Fruit fly (Drosophila melanogaster) whole organism, embryonic: Measurements from ENCODE around the gene Nagk.

ENCODE experiments used
- Ada2b ChIP-seq: fragments of 200-800 bp; sonication (Bioruptor generic); IDR thresholded peaks from 2 replicates; pipeline ENCODE4 v1.3.6; 2022; ENCODE audit warnings: missing biosample characterization, missing genetic modification characterization
- Blimp-1 ChIP-seq: fragments of 200-800 bp; sonication (Bioruptor generic); optimal IDR thresholded peaks from 3 replicates; lab custom pipeline; 2018; ENCODE audit warnings: missing biosample characterization, missing genetic modification characterization, mild to moderate bottlenecking, moderate library complexity, missing genetic modification reagents
- CG10274 ChIP-seq: fragments of 200-800 bp; sonication (Bioruptor generic); optimal IDR thresholded peaks from 3 replicates; lab custom pipeline; 2017; ENCODE audit warnings: missing biosample characterization, mild to moderate bottlenecking, missing genetic modification characterization
- CG10543 ChIP-seq: fragments of 200-800 bp; sonication (Bioruptor generic); optimal IDR thresholded peaks from 3 replicates; lab custom pipeline; 2017; ENCODE audit warnings: missing biosample characterization, mild to moderate bottlenecking, missing genetic modification characterization, moderate library complexity
- CG10959 ChIP-seq: fragments of 200-800 bp; sonication (Bioruptor generic); IDR thresholded peaks from 2 replicates; pipeline ENCODE4 v1.3.6; 2022; ENCODE audit warnings: missing biosample characterization, missing genetic modification characterization
- CG15601 ChIP-seq: fragments of 200-800 bp; sonication (Bioruptor generic); optimal IDR thresholded peaks from 3 replicates; lab custom pipeline; 2019; ENCODE audit warnings: missing biosample characterization, mild to moderate bottlenecking, missing genetic modification characterization, moderate library complexity
- CG32532 ChIP-seq: fragments of 200-800 bp; sonication (Bioruptor generic); IDR thresholded peaks from 2 replicates; pipeline ENCODE4 v1.3.6; 2022; ENCODE audit warnings: missing biosample characterization, missing genetic modification characterization
- CG32772 ChIP-seq: fragments of 200-800 bp; sonication (Bioruptor generic); IDR thresholded peaks from 2 replicates; pipeline ENCODE4 v1.3.6; 2022; ENCODE audit warnings: missing biosample characterization, missing genetic modification characterization
- CG34422 ChIP-seq: fragments of 200-800 bp; sonication (Bioruptor generic); IDR thresholded peaks from 3 replicates; pipeline ENCODE4 v1.3.6; 2022; ENCODE audit warnings: missing biosample characterization, missing genetic modification characterization
- CG4360 ChIP-seq: fragments of 200-800 bp; sonication (Bioruptor generic); IDR thresholded peaks from 2 replicates; pipeline ENCODE4 v1.3.6; 2022; ENCODE audit warnings: missing biosample characterization, missing genetic modification characterization
- CG4730 ChIP-seq: fragments of 200-800 bp; sonication (Bioruptor generic); IDR thresholded peaks from 2 replicates; pipeline ENCODE4 v1.3.6; 2022; ENCODE audit warnings: missing biosample characterization, missing genetic modification characterization
- CG4820 ChIP-seq: fragments of 200-800 bp; sonication (Bioruptor generic); optimal IDR thresholded peaks from 3 replicates; lab custom pipeline; 2016; ENCODE audit warnings: missing biosample characterization, missing genetic modification characterization
- CG8359 ChIP-seq: fragments of 200-800 bp; sonication (Bioruptor generic); optimal IDR thresholded peaks from 2 replicates; lab custom pipeline; 2017; ENCODE audit warnings: missing biosample characterization, mild to moderate bottlenecking, missing genetic modification characterization, borderline replicate concordance
- CG8924 ChIP-seq: fragments of 200-800 bp; optimal IDR thresholded peaks from 3 replicates; lab custom pipeline; 2019; ENCODE audit warnings: missing biosample characterization, mild to moderate bottlenecking, missing genetic modification characterization, moderate library complexity
- Doc3 ChIP-seq: fragments of 200-800 bp; sonication (Bioruptor generic); IDR thresholded peaks from 3 replicates; pipeline ENCODE4 v1.3.6; 2022; ENCODE audit warnings: missing biosample characterization, missing genetic modification characterization; ENCODE audit not compliant: partially characterized antibody
- Drgx ChIP-seq: fragments of 200-800 bp; sonication (Bioruptor generic); IDR thresholded peaks from 2 replicates; pipeline ENCODE4 v1.3.6; 2022; ENCODE audit warnings: missing biosample characterization, missing genetic modification characterization
- ERR ChIP-seq: fragments of 200-800 bp; sonication (Bioruptor generic); optimal IDR thresholded peaks from 2 replicates; lab custom pipeline; 2016; ENCODE audit warnings: missing biosample characterization, missing genetic modification characterization
- Elba2 ChIP-seq: fragments of 200-800 bp; sonication (Bioruptor generic); optimal IDR thresholded peaks from 3 replicates; lab custom pipeline; 2016; ENCODE audit warnings: missing biosample characterization, missing genetic modification characterization
- HLH3B ChIP-seq: fragments of 200-800 bp; sonication (Bioruptor generic); IDR thresholded peaks from 2 replicates; pipeline ENCODE4 v1.3.6; 2022; ENCODE audit warnings: missing biosample characterization, missing genetic modification characterization
- HLH4C ChIP-seq: fragments of 200-800 bp; sonication (Bioruptor generic); IDR thresholded peaks from 3 replicates; pipeline ENCODE4 v1.3.6; 2022; ENCODE audit warnings: missing biosample characterization, missing genetic modification characterization; ENCODE audit not compliant: partially characterized antibody
- MBD-R2 ChIP-seq: fragments of 200-800 bp; sonication (Bioruptor generic); IDR thresholded peaks from 2 replicates; pipeline ENCODE4 v1.3.6; 2022; ENCODE audit warnings: missing biosample characterization, missing genetic modification characterization
- Med ChIP-seq: fragments of 200-800 bp; sonication (Bioruptor generic); peaks from one replicate; lab custom pipeline; 2016; ENCODE audit warnings: missing biosample characterization, missing genetic modification characterization, mild to moderate bottlenecking, inconsistent platforms, moderate library complexity
- Mes4 ChIP-seq: fragments of 200-800 bp; sonication (Bioruptor generic); optimal IDR thresholded peaks from 2 replicates; lab custom pipeline; 2016; ENCODE audit warnings: missing biosample characterization, missing genetic modification characterization
- NFAT ChIP-seq: fragments of 200-800 bp; sonication (Bioruptor generic); IDR thresholded peaks from 2 replicates; pipeline ENCODE4 v1.3.6; 2022; ENCODE audit warnings: missing biosample characterization, missing genetic modification characterization
- Nf-YA ChIP-seq: fragments of 200-800 bp; sonication (Bioruptor generic); IDR thresholded peaks from 2 replicates; pipeline ENCODE4 v1.3.6; 2022; ENCODE audit warnings: missing biosample characterization, missing genetic modification characterization
- Oaz ChIP-seq: fragments of 200-800 bp; sonication (Bioruptor generic); IDR thresholded peaks from 2 replicates; pipeline ENCODE4 v1.3.6; 2022; ENCODE audit warnings: missing biosample characterization, missing genetic modification characterization
- PHDP ChIP-seq: fragments of 200-800 bp; sonication (Bioruptor generic); optimal IDR thresholded peaks from 3 replicates; lab custom pipeline; 2018; ENCODE audit warnings: missing biosample characterization, mild to moderate bottlenecking, missing genetic modification characterization, moderate library complexity
- Pdp1 ChIP-seq, 2 experiments: fragments of 200-800 bp; sonication (Bioruptor generic); optimal IDR thresholded peaks; 3 replicates each; lab custom pipeline; 2016; ENCODE audit warnings: missing biosample characterization in 2 of 2, missing genetic modification characterization in 2 of 2, mild to moderate bottlenecking in 1 of 2, moderate library complexity in 1 of 2
- al ChIP-seq: fragments of 200-800 bp; sonication (Bioruptor generic); IDR thresholded peaks from 2 replicates; pipeline ENCODE4 v1.3.6; 2022; ENCODE audit warnings: missing biosample characterization, missing genetic modification characterization
- ase ChIP-seq: fragments of 200-800 bp; sonication (Bioruptor generic); IDR thresholded peaks from 3 replicates; pipeline ENCODE4 v1.3.6; 2022; ENCODE audit warnings: missing biosample characterization, missing genetic modification characterization
- btn ChIP-seq: fragments of 200-800 bp; sonication (Bioruptor generic); optimal IDR thresholded peaks from 2 replicates; lab custom pipeline; 2016; ENCODE audit warnings: missing biosample characterization, missing genetic modification characterization
- chinmo ChIP-seq: fragments of 200-800 bp; sonication (Bioruptor generic); IDR thresholded peaks from 4 replicates; pipeline ENCODE4 v1.3.6; 2022; ENCODE audit warnings: missing biosample characterization, missing genetic modification characterization; ENCODE audit not compliant: partially characterized antibody
- ci ChIP-seq: fragments of 200-800 bp; sonication (Bioruptor generic); IDR thresholded peaks from 3 replicates; pipeline ENCODE4 v1.3.6; 2022; ENCODE audit warnings: missing biosample characterization, missing genetic modification characterization
- crol ChIP-seq: fragments of 200-800 bp; sonication (Bioruptor generic); IDR thresholded peaks from 2 replicates; pipeline ENCODE4 v1.3.6; 2022; ENCODE audit warnings: missing biosample characterization, missing genetic modification characterization
- dpn ChIP-seq, 2 experiments: fragments of 200-800 bp; sonication (Bioruptor generic); optimal IDR thresholded peaks; 3 replicates each; lab custom pipeline; 2016; ENCODE audit warnings: missing biosample characterization in 2 of 2, missing genetic modification characterization in 2 of 2
- dysf ChIP-seq: fragments of 200-800 bp; sonication (Bioruptor generic); IDR thresholded peaks from 3 replicates; pipeline ENCODE4 v1.3.6; 2022; ENCODE audit warnings: missing biosample characterization, missing genetic modification characterization
- eyg ChIP-seq: fragments of 200-800 bp; sonication (Bioruptor generic); optimal IDR thresholded peaks from 3 replicates; lab custom pipeline; 2016; ENCODE audit warnings: missing biosample characterization, missing genetic modification characterization
- fd102C ChIP-seq: fragments of 200-800 bp; sonication (Bioruptor generic); optimal IDR thresholded peaks from 2 replicates; lab custom pipeline; 2018; ENCODE audit warnings: missing biosample characterization, mild to moderate bottlenecking, missing genetic modification characterization, moderate library complexity
- hbn ChIP-seq: fragments of 200-800 bp; sonication (Bioruptor generic); IDR thresholded peaks from 2 replicates; pipeline ENCODE4 v1.3.6; 2022; ENCODE audit warnings: missing biosample characterization, missing genetic modification characterization; ENCODE audit not compliant: partially characterized antibody
- mam ChIP-seq: fragments of 200-800 bp; sonication (Bioruptor generic); optimal IDR thresholded peaks from 3 replicates; lab custom pipeline; 2016; ENCODE audit warnings: missing biosample characterization, missing genetic modification characterization
- onecut ChIP-seq: fragments of 200-800 bp; sonication (Bioruptor generic); IDR thresholded peaks from 2 replicates; pipeline ENCODE4 v1.3.6; 2022; ENCODE audit warnings: missing biosample characterization, missing genetic modification characterization
- pho ChIP-seq: fragments of 200-800 bp; sonication (Bioruptor generic); optimal IDR thresholded peaks from 2 replicates; lab custom pipeline; 2016; ENCODE audit warnings: missing biosample characterization, missing genetic modification characterization
- pros ChIP-seq: fragments of 200-800 bp; sonication (Bioruptor generic); optimal IDR thresholded peaks from 3 replicates; lab custom pipeline; 2019; ENCODE audit warnings: missing biosample characterization, mild to moderate bottlenecking, missing genetic modification characterization, moderate library complexity
- psq ChIP-seq: fragments of 200-800 bp; sonication (Bioruptor generic); optimal IDR thresholded peaks from 2 replicates; lab custom pipeline; 2017; ENCODE audit warnings: missing biosample characterization, missing genetic modification characterization
- sc ChIP-seq, 3 experiments: fragments of >200 bp in 2 of 3; fragments of 200-800 bp in 1 of 3; sonication (Bioruptor generic) in 1 of 3; optimal IDR thresholded peaks; 2 replicates in 2 of 3; 3 replicates in 1 of 3; lab custom pipeline; 2017; ENCODE audit warnings: mild to moderate bottlenecking in 1 of 3, missing biosample characterization in 1 of 3, missing genetic modification characterization in 1 of 3, missing genetic modification reagents in 1 of 3
- scrt ChIP-seq: fragments of 200-800 bp; sonication (Bioruptor generic); optimal IDR thresholded peaks from 2 replicates; lab custom pipeline; 2018; ENCODE audit warnings: missing biosample characterization, mild to moderate bottlenecking, missing genetic modification characterization, moderate library complexity
- stc ChIP-seq: fragments of 200-800 bp; sonication (Bioruptor generic); IDR thresholded peaks from 2 replicates; pipeline ENCODE4 v1.3.6; 2022; ENCODE audit warnings: missing biosample characterization, missing genetic modification characterization
- vvl ChIP-seq: fragments of 200-800 bp; sonication (Bioruptor generic); IDR thresholded peaks from 2 replicates; pipeline ENCODE4 v1.3.6; 2022; ENCODE audit warnings: missing biosample characterization, missing genetic modification characterization

Nagk gene

dm6 chr3R:15319912-15320746 lies 22.9 kb downstream of the Nagk start, which contains the start of the genes CG6276 and CG44040 (continued):
- no peak for TF ChIP-seq chinmo
- no peak for TF ChIP-seq scrt
- TF ChIP-seq Med (GFP tag; lab: Kevin White, UChicago): peak; percentile 94
- no peak for TF ChIP-seq Oaz (GFP tag; lab: Robert Waterston, UW)
- TF ChIP-seq hbn: no peak
- TF ChIP-seq ase: peak; percentile 10; the same call in 1 of the 3 replicates
- no peak for TF ChIP-seq fd102C (GFP tag; lab: Kevin White, UChicago)
- TF ChIP-seq Pdp1 (GFP tag; optimal IDR thresholded peaks at IDR 0.05; lab: Kevin White, UChicago): peak; percentile 34 to 48
- peak; percentile 45; the same call in 1 of the 3 replicates for TF ChIP-seq dysf (GFP tag; lab: Robert Waterston, UW)
- no peak for TF ChIP-seq CG4730
- TF ChIP-seq mam (GFP tag; lab: Kevin White, UChicago): peak; percentile 26
- no peak for TF ChIP-seq ERR (GFP tag; lab: Kevin White, UChicago)
- no peak for TF ChIP-seq sc (optimal IDR thresholded peaks at IDR 0.05; lab: Kevin White, UChicago)
- no peak for TF ChIP-seq sc (GFP tag; optimal IDR thresholded peaks at IDR 0.05; lab: Kevin White, UChicago)
- TF ChIP-seq CG8924 (tag; lab: Kevin White, UChicago): peak; percentile 41
- no peak for TF ChIP-seq pros
- TF ChIP-seq eyg (GFP tag; lab: Kevin White, UChicago): no peak
- peak; percentile 9; the same call in 1 of the 2 replicates for TF ChIP-seq al (GFP tag; lab: Robert Waterston, UW)
- no peak for TF ChIP-seq Mes4
- no peak for TF ChIP-seq Doc3 (GFP tag; lab: Robert Waterston, UW)
- TF ChIP-seq CG32772 (GFP tag; lab: Robert Waterston, UW): peak; percentile 24; the same call in 1 of the 2 replicates
- no peak for TF ChIP-seq psq (GFP tag; lab: Kevin White, UChicago)
- no peak for TF ChIP-seq btn (GFP tag; lab: Kevin White, UChicago)
- peak; percentile 69 for TF ChIP-seq pho (GFP tag; lab: Kevin White, UChicago)
- peak; percentile 43 to 44 for TF ChIP-seq dpn (GFP tag; optimal IDR thresholded peaks at IDR 0.05; lab: Kevin White, UChicago)
- TF ChIP-seq onecut: no peak
- TF ChIP-seq CG10274 (GFP tag; lab: Kevin White, UChicago): peak; percentile 47
- peak; percentile 99 for TF ChIP-seq CG4820 (GFP tag; lab: Kevin White, UChicago)
- TF ChIP-seq Ada2b (GFP tag; lab: Robert Waterston, UW): no peak

dm6 chr3R:15316326-15316725 lies 26.7 kb downstream of the Nagk start, which contains the start of gene CG14866:
TSS of gene CG14866 (plus strand) at chr3R:15316471.
- TF ChIP-seq Pdp1 (GFP tag; optimal IDR thresholded peaks at IDR 0.05; lab: Kevin White, UChicago) (peak in 1 of 2 experiments; percentile 15), crol (GFP tag; lab: Robert Waterston, UW) (peak; percentile 41; the same call in 1 of the 2 replicates), Blimp-1 (GFP tag; lab: Kevin White, UChicago) (peak; percentile 85), NFAT (GFP tag; lab: Robert Waterston, UW) (no peak), Drgx (GFP tag; lab: Robert Waterston, UW) (0 out of 2 replicates have a peak, but pooled peaks have one; percentile 2), CG10543 (GFP tag; lab: Kevin White, UChicago) (peak; percentile 14), PHDP (tag; lab: Kevin White, UChicago) (no peak), CG32532 (GFP tag; lab: Robert Waterston, UW) (0 out of 2 replicates have a peak, but pooled peaks have one; percentile 12), CG8359 (GFP tag; lab: Kevin White, UChicago) (peak; percentile 95), HLH3B (GFP tag; lab: Robert Waterston, UW) (peak; percentile 8; the same call in 1 of the 2 replicates), Elba2 (GFP tag; lab: Kevin White, UChicago) (no peak), vvl (GFP tag; lab: Robert Waterston, UW) (0 out of 2 replicates have a peak, but pooled peaks have one; percentile 13), ci (0 out of 3 replicates have a peak, but pooled peaks have one; percentile 15), CG4360 (GFP tag; lab: Robert Waterston, UW) (0 out of 2 replicates have a peak, but pooled peaks have one; percentile 25), CG15601 (tag; lab: Kevin White, UChicago) (no peak), CG34422 (GFP tag; lab: Robert Waterston, UW) (peak; percentile 29; the same call in 1 of the 3 replicates), stc (GFP tag; lab: Robert Waterston, UW) (0 out of 2 replicates have a peak, but pooled peaks have one; percentile 6), MBD-R2 (GFP tag; lab: Robert Waterston, UW) (peak; percentile 12; the same call in 1 of the 2 replicates), CG10959 (no peak), HLH4C (GFP tag; lab: Robert Waterston, UW) (0 out of 3 replicates have a peak, but pooled peaks have one; percentile 29), Nf-YA (0 out of 2 replicates have a peak, but pooled peaks have one; percentile 7)
